Worm (Caenorhabditis elegans): ENCODE results near the gene C04F5.2.

Gene C04F5.2

ce11 chrV:5097035-5097434 is at the start of gene C04F5.2:
Gene C04F5.2, minus strand, starts transcription at chrV:5097135.
- TF ChIP-seq hmg-4 (GFP tag; optimal IDR thresholded peaks at IDR 0.05) (no peak), ets-7 (tag; optimal IDR thresholded peaks at IDR 0.05) (no peak), ceh-13 (GFP tag; optimal IDR thresholded peaks at IDR 0.05) (no peak)

- TF ChIP-seq ceh-36 (tag; optimal IDR thresholded peaks at IDR 0.05): no peak
- TF ChIP-seq tbx-11 (GFP tag; IDR thresholded peaks at IDR 0.05): no peak
- TF ChIP-seq tbx-37 (GFP tag; conservative IDR thresholded peaks at IDR 0.05): no peak
- no peak for TF ChIP-seq scrt-1 (GFP tag; IDR thresholded peaks at IDR 0.05)
- no peak for TF ChIP-seq aly-1 (tag; optimal IDR thresholded peaks at IDR 0.05)
- TF ChIP-seq ama-1 (optimal IDR thresholded peaks at IDR 0.05): no peak
- no peak for TF ChIP-seq sea-1 (GFP tag; conservative IDR thresholded peaks at IDR 0.05)
- TF ChIP-seq hmbx-1 (tag; optimal IDR thresholded peaks at IDR 0.05): no peak
- TF ChIP-seq ets-7 (tag; optimal IDR thresholded peaks at IDR 0.05): no peak
- TF ChIP-seq hnd-1 (tag; optimal IDR thresholded peaks at IDR 0.05): no peak
- TF ChIP-seq hmg-4 (GFP tag; optimal IDR thresholded peaks at IDR 0.05): no peak
- no peak for TF ChIP-seq B0310.2 (tag; optimal IDR thresholded peaks at IDR 0.05)
These were observed 49.5 kb upstream of the C04F5.2 start, which contains the start of gene F14F9.6 for ce11 chrV:5146394-5146793. Gene F14F9.6, minus strand, starts transcription at chrV:5146494.

- no peak for TF ChIP-seq ceh-13 (GFP tag; optimal IDR thresholded peaks at IDR 0.05)
- TF ChIP-seq ceh-36 (tag; optimal IDR thresholded peaks at IDR 0.05): no peak
- TF ChIP-seq hmg-4 (GFP tag; optimal IDR thresholded peaks at IDR 0.05): no peak
- no peak for TF ChIP-seq scrt-1 (GFP tag; IDR thresholded peaks at IDR 0.05)
- no peak for TF ChIP-seq tra-4 (tag; optimal IDR thresholded peaks at IDR 0.05)
- no peak for TF ChIP-seq ama-1 (optimal IDR thresholded peaks at IDR 0.05)
These were observed 47.6 kb upstream of the C04F5.2 start, which contains the start of gene F14F9.2 for ce11 chrV:5144541-5144940. Gene F14F9.2, plus strand, starts transcription at chrV:5144841.

ce11 chrV:5143785-5144184 is 46.9 kb upstream of the C04F5.2 start, which contains the start of gene srh-129:
Gene srh-129, minus strand, starts transcription at chrV:5143885.
- TF ChIP-seq tbx-11 (GFP tag; IDR thresholded peaks at IDR 0.05) (no peak), ceh-36 (tag; optimal IDR thresholded peaks at IDR 0.05) (no peak), aly-1 (tag; optimal IDR thresholded peaks at IDR 0.05) (no peak), ets-7 (tag; optimal IDR thresholded peaks at IDR 0.05) (no peak), scrt-1 (GFP tag; IDR thresholded peaks at IDR 0.05) (no peak), flt-1 (GFP tag; IDR thresholded peaks at IDR 0.05) (no peak), tbx-37 (GFP tag; conservative IDR thresholded peaks at IDR 0.05) (no peak), F13C5.2 (tag; optimal IDR thresholded peaks at IDR 0.05) (no peak), tra-4 (tag; optimal IDR thresholded peaks at IDR 0.05) (no peak), pes-1 (GFP tag; IDR thresholded peaks at IDR 0.05) (no peak), ceh-13 (GFP tag; optimal IDR thresholded peaks at IDR 0.05) (no peak), hmg-4 (GFP tag; optimal IDR thresholded peaks at IDR 0.05) (no peak), hnd-1 (tag; optimal IDR thresholded peaks at IDR 0.05) (no peak), ama-1 (optimal IDR thresholded peaks at IDR 0.05) (no peak), sea-1 (GFP tag; conservative IDR thresholded peaks at IDR 0.05) (no peak), hmbx-1 (tag; optimal IDR thresholded peaks at IDR 0.05) (no peak), B0310.2 (tag; optimal IDR thresholded peaks at IDR 0.05) (no peak)

- TF ChIP-seq sea-1 (GFP tag; conservative IDR thresholded peaks at IDR 0.05) (no peak), tra-4 (tag; optimal IDR thresholded peaks at IDR 0.05) (no peak), scrt-1 (GFP tag; IDR thresholded peaks at IDR 0.05) (no peak), hnd-1 (tag; optimal IDR thresholded peaks at IDR 0.05) (no peak), F13C5.2 (tag; optimal IDR thresholded peaks at IDR 0.05) (no peak), aly-1 (tag; optimal IDR thresholded peaks at IDR 0.05) (no peak), ceh-36 (tag; optimal IDR thresholded peaks at IDR 0.05) (no peak), flt-1 (GFP tag; IDR thresholded peaks at IDR 0.05) (no peak), tbx-37 (GFP tag; conservative IDR thresholded peaks at IDR 0.05) (no peak), ama-1 (optimal IDR thresholded peaks at IDR 0.05) (no peak), pes-1 (GFP tag; IDR thresholded peaks at IDR 0.05) (no peak), hmg-4 (GFP tag; optimal IDR thresholded peaks at IDR 0.05) (no peak), ceh-13 (GFP tag; optimal IDR thresholded peaks at IDR 0.05) (no peak)
These were observed 41.0 kb upstream of the C04F5.2 start, which contains the start of gene F14F9.3 for ce11 chrV:5137919-5138318. Gene F14F9.3, plus strand, starts transcription at chrV:5138219.

- no peak for TF ChIP-seq ama-1 (optimal IDR thresholded peaks at IDR 0.05)
- no peak for TF ChIP-seq tra-4 (tag; optimal IDR thresholded peaks at IDR 0.05)
- no peak for TF ChIP-seq ceh-13 (GFP tag; optimal IDR thresholded peaks at IDR 0.05)
- no peak for TF ChIP-seq F13C5.2 (tag; optimal IDR thresholded peaks at IDR 0.05)
- TF ChIP-seq hnd-1 (tag; optimal IDR thresholded peaks at IDR 0.05): no peak
- no peak for TF ChIP-seq scrt-1 (GFP tag; IDR thresholded peaks at IDR 0.05)
- no peak for TF ChIP-seq B0310.2 (tag; optimal IDR thresholded peaks at IDR 0.05)
- no peak for TF ChIP-seq hmg-4 (GFP tag; optimal IDR thresholded peaks at IDR 0.05)
- no peak for TF ChIP-seq ceh-36 (tag; optimal IDR thresholded peaks at IDR 0.05)
- no peak for TF ChIP-seq sea-1 (GFP tag; conservative IDR thresholded peaks at IDR 0.05)
- TF ChIP-seq tbx-37 (GFP tag; conservative IDR thresholded peaks at IDR 0.05): no peak
- no peak for TF ChIP-seq ets-7 (tag; optimal IDR thresholded peaks at IDR 0.05)
- TF ChIP-seq aly-1 (tag; optimal IDR thresholded peaks at IDR 0.05): no peak
- no peak for TF ChIP-seq tbx-11 (GFP tag; IDR thresholded peaks at IDR 0.05)
These were observed 35.5 kb upstream of the C04F5.2 start, which contains the start of gene F14F9.4 for ce11 chrV:5132441-5132840. Gene F14F9.4, plus strand, starts transcription at chrV:5132741.

- TF ChIP-seq ceh-13 (GFP tag; optimal IDR thresholded peaks at IDR 0.05): no peak
- no peak for TF ChIP-seq scrt-1 (GFP tag; IDR thresholded peaks at IDR 0.05)
- TF ChIP-seq ama-1 (optimal IDR thresholded peaks at IDR 0.05): no peak
- no peak for TF ChIP-seq B0310.2 (tag; optimal IDR thresholded peaks at IDR 0.05)
- no peak for TF ChIP-seq hnd-1 (tag; optimal IDR thresholded peaks at IDR 0.05)
- no peak for TF ChIP-seq flt-1 (GFP tag; IDR thresholded peaks at IDR 0.05)
- TF ChIP-seq tbx-11 (GFP tag; IDR thresholded peaks at IDR 0.05): no peak
These were observed 34.4 kb upstream of the C04F5.2 start for ce11 chrV:5131380-5131779.

ce11 chrV:5130018-5130417 is 33.1 kb upstream of the C04F5.2 start, which contains the start of gene F14F9.8:
Gene F14F9.8, plus strand, starts transcription at chrV:5130318.
- TF ChIP-seq tra-4 (tag; optimal IDR thresholded peaks at IDR 0.05) (no peak), aly-1 (tag; optimal IDR thresholded peaks at IDR 0.05) (no peak), ceh-13 (GFP tag; optimal IDR thresholded peaks at IDR 0.05) (no peak)

Data from whole organism, early embryonic.